Fruit fly (Drosophila melanogaster) whole organism, pupa: ENCODE measurements around the gene ple.

Source experiments
- CG14655 ChIP-seq: fragments of 200-800 bp; sonication (Bioruptor generic); optimal IDR thresholded peaks from 3 replicates; lab custom pipeline; 2017; ENCODE audit warnings: mild to moderate bottlenecking, missing biosample characterization, missing genetic modification reagents, missing genetic modification characterization
- CG15710 ChIP-seq: fragments of 200-800 bp; sonication (Bioruptor generic); optimal IDR thresholded peaks from 2 replicates; lab custom pipeline; 2018; ENCODE audit warnings: missing biosample characterization, mild to moderate bottlenecking, missing genetic modification characterization, moderate library complexity
- CG17806 ChIP-seq: fragments of 200-800 bp; sonication (Bioruptor generic); optimal IDR thresholded peaks from 2 replicates; lab custom pipeline; 2018; ENCODE audit warnings: missing biosample characterization, mild to moderate bottlenecking, missing genetic modification characterization, moderate library complexity
- CG34367 ChIP-seq: fragments of 200-800 bp; sonication (Bioruptor generic); optimal IDR thresholded peaks from 2 replicates; lab custom pipeline; 2018; ENCODE audit warnings: missing biosample characterization, mild to moderate bottlenecking, missing genetic modification characterization
- CG4496 ChIP-seq: fragments of 200-800 bp; sonication (Bioruptor generic); IDR thresholded peaks from 3 replicates; pipeline ENCODE4 v1.3.6; 2022; ENCODE audit warnings: missing biosample characterization, missing genetic modification characterization
- D1 ChIP-seq: fragments of 200-800 bp; sonication (Bioruptor generic); optimal IDR thresholded peaks from 2 replicates; lab custom pipeline; 2018; ENCODE audit warnings: missing biosample characterization, mild to moderate bottlenecking, missing genetic modification characterization, moderate library complexity
- EcR ChIP-seq: fragments of 200-800 bp; sonication (Bioruptor generic); optimal IDR thresholded peaks from 3 replicates; lab custom pipeline; 2019; ENCODE audit warnings: missing biosample characterization, missing genetic modification characterization, mild to moderate bottlenecking, moderate library complexity, missing genetic modification reagents
- Ets98B ChIP-seq: fragments of 200-800 bp; sonication (Bioruptor generic); IDR thresholded peaks from 2 replicates; pipeline ENCODE4 v1.3.6; 2022; ENCODE audit warnings: missing biosample characterization, missing genetic modification characterization
- Pif1B ChIP-seq: fragments of 200-800 bp; sonication (Bioruptor generic); optimal IDR thresholded peaks from 3 replicates; lab custom pipeline; 2016; ENCODE audit warnings: missing biosample characterization, missing genetic modification characterization

DNA sequence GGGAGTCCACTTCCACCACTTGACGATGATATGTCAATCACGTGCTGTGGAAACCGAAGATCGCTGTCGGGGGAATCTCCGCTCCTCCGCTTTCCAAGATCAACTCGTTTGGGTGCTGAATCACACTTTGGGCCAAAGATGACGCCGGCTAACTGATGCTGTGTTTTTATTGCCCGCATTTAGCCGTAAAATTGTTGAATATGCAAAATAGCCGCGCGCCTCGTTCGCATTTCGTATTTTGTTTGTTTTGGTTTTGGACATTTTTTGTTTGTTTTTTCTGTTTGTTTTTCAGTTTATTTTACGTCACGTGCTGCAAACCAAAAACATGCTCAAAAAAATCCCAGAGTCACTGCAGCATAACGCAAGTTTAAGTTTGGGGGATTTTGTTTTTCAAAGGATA, 4.0 kb upstream of the ple start:
- TF ChIP-seq D1 (no peak), EcR (no peak), Ets98B (GFP tag; lab: Robert Waterston, UW) (no peak), CG34367 (tag; lab: Kevin White, UChicago) (no peak), CG14655 (no peak), CG15710 (tag; lab: Kevin White, UChicago) (no peak), CG4496 (no peak), Pif1B (GFP tag; lab: Kevin White, UChicago) (no peak), CG17806 (tag; lab: Kevin White, UChicago) (no peak)
